Worm (Caenorhabditis elegans) whole organism, young adult: ENCODE data around the gene F47C12.6.

Source experiments
- F57C9.4 ChIP-seq: sonication (generic microtip); optimal IDR thresholded peaks from 2 replicates; lab custom pipeline; 2017; ENCODE audit warnings: mild to moderate bottlenecking, missing genetic modification characterization, missing compliant biosample characterization
- ama-1 ChIP-seq, 3 experiments: fragments of 150-350 bp in 1 of 3; sonication (generic microtip) in 2 of 3; optimal IDR thresholded peaks; 2 replicates each; lab custom pipeline; 2014 to 2018; ENCODE audit warnings: missing biosample characterization in 2 of 3, missing genetic modification characterization in 2 of 3, missing genetic modification reagents in 2 of 3

ce11 chrIV:4028177-4028576 lies 35.0 kb upstream of the F47C12.6 start:
- no peak for TF ChIP-seq F57C9.4
- no peak for TF ChIP-seq ama-1 (optimal IDR thresholded peaks at IDR 0.05; lab: Kevin White, UChicago)
- no peak for TF ChIP-seq ama-1 (GFP tag; optimal IDR thresholded peaks at IDR 0.05; lab: Kevin White, UChicago)
